Fruit fly (Drosophila melanogaster) whole organism, embryonic: ENCODE results near the gene CG14715.
A peak's percentile ranks its signal among the peaks of the same experiment; 100 is the strongest.

Experiments used
- Atf-2 ChIP-seq: fragments of 200-800 bp; sonication (Bioruptor generic); optimal IDR thresholded peaks from 2 replicates; lab custom pipeline; 2016; ENCODE audit warnings: missing biosample characterization, missing genetic modification characterization
- Atf6 ChIP-seq: fragments of 200-800 bp; sonication (Bioruptor generic); IDR thresholded peaks from 2 replicates; pipeline ENCODE4 v1.3.6; 2022; ENCODE audit warnings: missing biosample characterization, missing genetic modification characterization
- CG1024 ChIP-seq: fragments of 200-800 bp; sonication (Bioruptor generic); IDR thresholded peaks from 2 replicates; pipeline ENCODE4 v1.3.6; 2022; ENCODE audit warnings: missing biosample characterization, missing genetic modification characterization
- CG10274 ChIP-seq: fragments of 200-800 bp; sonication (Bioruptor generic); optimal IDR thresholded peaks from 3 replicates; lab custom pipeline; 2017; ENCODE audit warnings: missing biosample characterization, mild to moderate bottlenecking, missing genetic modification characterization
- CG10321 ChIP-seq: fragments of 200-800 bp; sonication (Bioruptor generic); IDR thresholded peaks from 2 replicates; pipeline ENCODE4 v1.3.6; 2022; ENCODE audit warnings: missing biosample characterization, missing genetic modification characterization
- CG11723 ChIP-seq: fragments of 200-800 bp; sonication (Bioruptor generic); optimal IDR thresholded peaks from 2 replicates; lab custom pipeline; 2017; ENCODE audit warnings: missing biosample characterization, mild to moderate bottlenecking, missing genetic modification characterization
- CG12236 ChIP-seq: fragments of 200-800 bp; sonication (Bioruptor generic); optimal IDR thresholded peaks from 2 replicates; lab custom pipeline; 2016; ENCODE audit warnings: missing biosample characterization, missing genetic modification characterization
- CG13287 ChIP-seq: fragments of 200-800 bp; sonication (Bioruptor generic); IDR thresholded peaks from 2 replicates; pipeline ENCODE4 v1.3.6; 2022; ENCODE audit warnings: missing biosample characterization, missing genetic modification characterization; ENCODE audit not compliant: partially characterized antibody
- CG13296 ChIP-seq: fragments of 200-800 bp; sonication (Bioruptor generic); optimal IDR thresholded peaks from 3 replicates; lab custom pipeline; 2018; ENCODE audit warnings: missing biosample characterization, mild to moderate bottlenecking, missing genetic modification characterization
- CG14050 ChIP-seq: fragments of 200-800 bp; sonication (Bioruptor generic); IDR thresholded peaks from 3 replicates; pipeline ENCODE4 v1.3.6; 2022; ENCODE audit warnings: missing biosample characterization, missing genetic modification characterization
- CG17385 ChIP-seq: fragments of 200-800 bp; sonication (Bioruptor generic); optimal IDR thresholded peaks from 3 replicates; lab custom pipeline; 2018; ENCODE audit warnings: missing biosample characterization, mild to moderate bottlenecking, missing genetic modification characterization
- CG17568 ChIP-seq: fragments of 200-800 bp; sonication (Bioruptor generic); optimal IDR thresholded peaks from 2 replicates; lab custom pipeline; 2018; ENCODE audit warnings: missing biosample characterization, mild to moderate bottlenecking, missing genetic modification characterization, moderate library complexity
- CG2120 ChIP-seq: fragments of 200-800 bp; sonication (Bioruptor generic); optimal IDR thresholded peaks from 3 replicates; lab custom pipeline; 2016; ENCODE audit warnings: missing biosample characterization, missing genetic modification characterization
- CG2202 ChIP-seq: fragments of 200-800 bp; sonication (Bioruptor generic); optimal IDR thresholded peaks from 2 replicates; lab custom pipeline; 2018; ENCODE audit warnings: missing biosample characterization, mild to moderate bottlenecking, missing genetic modification characterization
- CG4404 ChIP-seq: fragments of 200-800 bp; sonication (Bioruptor generic); IDR thresholded peaks from 2 replicates; pipeline ENCODE4 v1.3.6; 2022; ENCODE audit warnings: missing biosample characterization, missing genetic modification characterization
- CG4617 ChIP-seq: fragments of 200-800 bp; sonication (Bioruptor generic); optimal IDR thresholded peaks from 3 replicates; lab custom pipeline; 2016; ENCODE audit warnings: missing biosample characterization, missing genetic modification characterization, borderline replicate concordance
- CG4707 ChIP-seq: fragments of 200-800 bp; sonication (Bioruptor generic); optimal IDR thresholded peaks from 2 replicates; lab custom pipeline; 2018; ENCODE audit warnings: missing biosample characterization, mild to moderate bottlenecking, missing genetic modification characterization, moderate library complexity
- CG4854 ChIP-seq: fragments of 200-800 bp; sonication (Bioruptor generic); optimal IDR thresholded peaks from 2 replicates; lab custom pipeline; 2016; ENCODE audit warnings: missing biosample characterization, missing genetic modification characterization, inconsistent platforms
- CG8359 ChIP-seq: fragments of 200-800 bp; sonication (Bioruptor generic); optimal IDR thresholded peaks from 2 replicates; lab custom pipeline; 2017; ENCODE audit warnings: missing biosample characterization, mild to moderate bottlenecking, missing genetic modification characterization, borderline replicate concordance
- CG8944 ChIP-seq: fragments of 200-800 bp; sonication (Bioruptor generic); optimal IDR thresholded peaks from 3 replicates; lab custom pipeline; 2016; ENCODE audit warnings: missing biosample characterization, missing genetic modification characterization
- CG9876 ChIP-seq: fragments of 200-800 bp; sonication (Bioruptor generic); optimal IDR thresholded peaks from 2 replicates; lab custom pipeline; 2016; ENCODE audit warnings: missing biosample characterization, missing genetic modification characterization
- D ChIP-seq, 2 experiments: fragments of 200-800 bp in 1 of 2; fragments of >200 bp in 1 of 2; sonication (Bioruptor generic) in 1 of 2; optimal IDR thresholded peaks; 2 replicates in 1 of 2; 3 replicates in 1 of 2; lab custom pipeline; 2017; ENCODE audit warnings: mild to moderate bottlenecking in 1 of 2, missing biosample characterization in 1 of 2, missing genetic modification characterization in 1 of 2, missing genetic modification reagents in 1 of 2
- Drgx ChIP-seq: fragments of 200-800 bp; sonication (Bioruptor generic); IDR thresholded peaks from 2 replicates; pipeline ENCODE4 v1.3.6; 2022; ENCODE audit warnings: missing biosample characterization, missing genetic modification characterization
- E2f2 ChIP-seq: fragments of 200-800 bp; sonication (Bioruptor generic); IDR thresholded peaks from 2 replicates; pipeline ENCODE4 v1.3.6; 2022; ENCODE audit warnings: missing biosample characterization, missing genetic modification characterization
- HLH4C ChIP-seq: fragments of 200-800 bp; sonication (Bioruptor generic); IDR thresholded peaks from 3 replicates; pipeline ENCODE4 v1.3.6; 2022; ENCODE audit warnings: missing biosample characterization, missing genetic modification characterization; ENCODE audit not compliant: partially characterized antibody
- Hr51 ChIP-seq, 2 experiments: fragments of 200-800 bp; sonication (Bioruptor generic); optimal IDR thresholded peaks; 2 replicates in 1 of 2; 3 replicates in 1 of 2; lab custom pipeline; 2016 to 2018; ENCODE audit warnings: missing biosample characterization in 2 of 2, missing genetic modification characterization in 2 of 2, mild to moderate bottlenecking in 1 of 2, moderate library complexity in 1 of 2
- Hsf ChIP-seq: fragments of 200-800 bp; sonication (Bioruptor generic); optimal IDR thresholded peaks from 3 replicates; lab custom pipeline; 2016; ENCODE audit warnings: missing biosample characterization, missing genetic modification characterization
- Mad ChIP-seq: fragments of 200-800 bp; sonication (Bioruptor generic); optimal IDR thresholded peaks from 2 replicates; lab custom pipeline; 2016; ENCODE audit warnings: missing biosample characterization, missing genetic modification characterization
- NfI ChIP-seq: fragments of 200-800 bp; sonication (Bioruptor generic); optimal IDR thresholded peaks from 3 replicates; lab custom pipeline; 2018; ENCODE audit warnings: missing biosample characterization, mild to moderate bottlenecking, missing genetic modification characterization, moderate library complexity
- Stat92E ChIP-seq, 3 experiments: fragments of >200 bp in 2 of 3; fragments of 200-800 bp in 1 of 3; sonication (Bioruptor generic) in 1 of 3; optimal IDR thresholded peaks; 2 replicates each; lab custom pipeline; 2017 to 2019; ENCODE audit warnings: missing biosample characterization in 3 of 3, missing genetic modification characterization in 3 of 3, mild to moderate bottlenecking in 1 of 3, moderate library complexity in 1 of 3
- bsh ChIP-seq, 2 experiments: fragments of 200-800 bp; sonication (Bioruptor generic); optimal IDR thresholded peaks; 2 replicates each; lab custom pipeline; 2017 to 2018; ENCODE audit warnings: mild to moderate bottlenecking in 2 of 2, missing biosample characterization in 2 of 2, missing genetic modification characterization in 2 of 2, moderate library complexity in 1 of 2
- caup ChIP-seq: fragments of 200-800 bp; sonication (Bioruptor generic); optimal IDR thresholded peaks from 3 replicates; lab custom pipeline; 2017; ENCODE audit warnings: missing biosample characterization, mild to moderate bottlenecking, missing genetic modification characterization, moderate library complexity; ENCODE audit not compliant: severe bottlenecking
- croc ChIP-seq: fragments of 200-800 bp; sonication (Bioruptor generic); conservative IDR thresholded peaks from 3 replicates; pipeline ENCODE4 v1.3.6; 2022; ENCODE audit warnings: missing biosample characterization, missing genetic modification characterization
- dimm ChIP-seq: fragments of 200-800 bp; sonication (Bioruptor generic); IDR thresholded peaks from 2 replicates; pipeline ENCODE4 v1.3.6; 2022; ENCODE audit warnings: missing biosample characterization, missing genetic modification characterization
- exex ChIP-seq: fragments of 200-800 bp; sonication (Bioruptor generic); optimal IDR thresholded peaks from 4 replicates; lab custom pipeline; 2018; ENCODE audit warnings: missing biosample characterization, mild to moderate bottlenecking, missing genetic modification characterization, moderate library complexity
- hbn ChIP-seq: fragments of 200-800 bp; sonication (Bioruptor generic); IDR thresholded peaks from 2 replicates; pipeline ENCODE4 v1.3.6; 2022; ENCODE audit warnings: missing biosample characterization, missing genetic modification characterization; ENCODE audit not compliant: partially characterized antibody
- hth ChIP-seq: fragments of >200 bp; optimal IDR thresholded peaks from 2 replicates; lab custom pipeline; 2017; ENCODE audit warnings: inconsistent platforms
- lbe ChIP-seq: fragments of 200-800 bp; sonication (Bioruptor generic); optimal IDR thresholded peaks from 2 replicates; lab custom pipeline; 2016; ENCODE audit warnings: missing biosample characterization, mild to moderate bottlenecking, missing genetic modification characterization
- lmd ChIP-seq: fragments of 200-800 bp; sonication (Bioruptor generic); IDR thresholded peaks from 2 replicates; pipeline ENCODE4 v1.3.6; 2022; ENCODE audit warnings: missing biosample characterization, missing genetic modification characterization
- maf-S ChIP-seq: fragments of 200-800 bp; sonication (Bioruptor generic); optimal IDR thresholded peaks from 2 replicates; lab custom pipeline; 2016; ENCODE audit warnings: missing biosample characterization, missing genetic modification characterization
- nmo ChIP-seq: fragments of 200-800 bp; sonication (Bioruptor generic); optimal IDR thresholded peaks from 2 replicates; lab custom pipeline; 2018; ENCODE audit warnings: missing biosample characterization, mild to moderate bottlenecking, missing genetic modification characterization, moderate library complexity
- ranshi ChIP-seq: fragments of 200-800 bp; sonication (Bioruptor generic); IDR thresholded peaks from 2 replicates; pipeline ENCODE4 v1.3.6; 2022; ENCODE audit warnings: missing biosample characterization, missing genetic modification characterization
- sd ChIP-seq: fragments of 200-800 bp; sonication (Bioruptor generic); optimal IDR thresholded peaks from 3 replicates; lab custom pipeline; 2018; ENCODE audit warnings: missing biosample characterization, mild to moderate bottlenecking, missing genetic modification characterization, moderate library complexity
- sob ChIP-seq: fragments of 200-800 bp; sonication (Bioruptor generic); IDR thresholded peaks from 2 replicates; pipeline ENCODE4 v1.3.6; 2022; ENCODE audit warnings: missing biosample characterization, missing genetic modification characterization
- sug ChIP-seq: fragments of 200-800 bp; optimal IDR thresholded peaks from 2 replicates; lab custom pipeline; 2019; ENCODE audit warnings: missing biosample characterization, mild to moderate bottlenecking, missing genetic modification characterization, moderate library complexity
- tap ChIP-seq: fragments of 200-800 bp; optimal IDR thresholded peaks from 3 replicates; lab custom pipeline; 2019; ENCODE audit warnings: missing biosample characterization, mild to moderate bottlenecking, missing genetic modification characterization, moderate library complexity
- ttk ChIP-seq: fragments of 200-800 bp; sonication (Bioruptor generic); IDR thresholded peaks from 2 replicates; pipeline ENCODE4 v2.1.2; 2022; ENCODE audit warnings: missing biosample characterization, missing genetic modification characterization
- twi ChIP-seq: fragments of 200-800 bp; optimal IDR thresholded peaks from 2 replicates; lab custom pipeline; 2019; ENCODE audit warnings: missing biosample characterization, mild to moderate bottlenecking, missing genetic modification characterization, moderate library complexity
- zen2 ChIP-seq: fragments of 200-800 bp; sonication (Bioruptor generic); IDR thresholded peaks from 3 replicates; pipeline ENCODE4 v1.3.6; 2022; ENCODE audit warnings: missing biosample characterization, missing genetic modification characterization; ENCODE audit not compliant: partially characterized antibody

CG14715 gene

dm6 chr3R:11661712-11662111 lies 12.3 kb upstream of the CG14715 start (continued):
- TF ChIP-seq CG12236 (GFP tag; lab: Kevin White, UChicago), result no peak
- peak; percentile 49 for TF ChIP-seq CG2120 (GFP tag; lab: Kevin White, UChicago)
- peak; percentile 40 for TF ChIP-seq lmd
- TF ChIP-seq CG4617 (GFP tag; lab: Kevin White, UChicago), result no peak
- no peak for TF ChIP-seq D (optimal IDR thresholded peaks at IDR 0.05; lab: Kevin White, UChicago)
- TF ChIP-seq D (GFP tag; optimal IDR thresholded peaks at IDR 0.05; lab: Kevin White, UChicago), result no peak
- no peak for TF ChIP-seq hbn (GFP tag; lab: Robert Waterston, UW)
- no peak for TF ChIP-seq CG9876 (GFP tag; lab: Kevin White, UChicago)
- TF ChIP-seq Atf6 (GFP tag; lab: Robert Waterston, UW), result peak; percentile 60; the same call in 1 of the 2 replicates
- TF ChIP-seq Mad (GFP tag; lab: Kevin White, UChicago), result no peak
- TF ChIP-seq CG2202 (tag; lab: Kevin White, UChicago), result no peak
- TF ChIP-seq CG10321 (GFP tag; lab: Robert Waterston, UW), result no peak
- peak; percentile 52; the same call in 2 of the 3 replicates for TF ChIP-seq CG14050
- TF ChIP-seq CG8359 (GFP tag; lab: Kevin White, UChicago), result no peak
- no peak for TF ChIP-seq hth (lab: Kevin White, UChicago)
- TF ChIP-seq nmo (GFP tag; lab: Kevin White, UChicago), result peak; percentile 54
- peak; percentile 73 for TF ChIP-seq Drgx (GFP tag; lab: Robert Waterston, UW)
- TF ChIP-seq CG8944, result no peak
- no peak for TF ChIP-seq CG10274
- peak; percentile 58; the same call in 1 of the 2 replicates for TF ChIP-seq sob
- peak; percentile 49 for TF ChIP-seq CG17568 (GFP tag; lab: Kevin White, UChicago)
- TF ChIP-seq bsh (GFP tag; optimal IDR thresholded peaks at IDR 0.05; lab: Kevin White, UChicago), result peak; percentile 29 to 36
- peak; percentile 30 for TF ChIP-seq caup
- peak; percentile 11 for TF ChIP-seq sug (tag; lab: Kevin White, UChicago)
- TF ChIP-seq Atf-2 (GFP tag; lab: Kevin White, UChicago), result no peak
- no peak for TF ChIP-seq CG13287 (GFP tag; lab: Robert Waterston, UW)
- TF ChIP-seq CG13296 (GFP tag; lab: Kevin White, UChicago), result peak; percentile 51
- TF ChIP-seq CG17385 (GFP tag; lab: Kevin White, UChicago), result peak; percentile 50
- TF ChIP-seq croc (GFP tag; lab: Robert Waterston, UW), result 0 out of 3 replicates have a peak, but pooled peaks have one; percentile 15
- no peak for TF ChIP-seq Stat92E (GFP tag; optimal IDR thresholded peaks at IDR 0.05; lab: Kevin White, UChicago)
- TF ChIP-seq Hr51 (GFP tag; optimal IDR thresholded peaks at IDR 0.05; lab: Kevin White, UChicago), result peak in 1 of 2 experiments; percentile 84
- TF ChIP-seq zen2 (GFP tag; lab: Robert Waterston, UW), result no peak
- TF ChIP-seq NfI (GFP tag; lab: Kevin White, UChicago), result peak; percentile 46
- TF ChIP-seq CG1024 (GFP tag; lab: Robert Waterston, UW), result no peak
- no peak for TF ChIP-seq ranshi (GFP tag; lab: Robert Waterston, UW)
- no peak for TF ChIP-seq twi
- TF ChIP-seq exex, result peak; percentile 9
- TF ChIP-seq E2f2 (GFP tag; lab: Robert Waterston, UW), result peak; percentile 21; the same call in 1 of the 2 replicates
- TF ChIP-seq maf-S (GFP tag; lab: Kevin White, UChicago), result no peak
- TF ChIP-seq CG4707 (GFP tag; lab: Kevin White, UChicago), result peak; percentile 20
- peak; percentile 22 for TF ChIP-seq sd
- peak; percentile 77 for TF ChIP-seq tap (tag; lab: Kevin White, UChicago)
- TF ChIP-seq Hsf (GFP tag; lab: Kevin White, UChicago), result no peak
- peak; percentile 20; the same call in 1 of the 2 replicates for TF ChIP-seq dimm (GFP tag; lab: Robert Waterston, UW)
- TF ChIP-seq CG11723, result peak; percentile 35
- peak; percentile 8 for TF ChIP-seq CG4854
- TF ChIP-seq ttk (GFP tag; lab: Robert Waterston, UW), result 0 out of 2 replicates have a peak, but pooled peaks have one; percentile 42
- no peak for TF ChIP-seq CG4404 (GFP tag; lab: Robert Waterston, UW)
- TF ChIP-seq HLH4C (GFP tag; lab: Robert Waterston, UW), result no peak
- no peak for TF ChIP-seq lbe (GFP tag; lab: Kevin White, UChicago)
